Fruit fly (Drosophila melanogaster) whole organism, embryonic: ENCODE data around the gene CG12728.

Experiments used
- B-H1 ChIP-seq: fragments of 200-800 bp; sonication (Bioruptor generic); IDR thresholded peaks from 3 replicates; pipeline ENCODE4 v1.3.6; 2022; ENCODE audit warnings: missing biosample characterization, missing genetic modification characterization
- Bgb ChIP-seq: fragments of 200-800 bp; sonication (Bioruptor generic); IDR thresholded peaks from 2 replicates; pipeline ENCODE4 v1.3.6; 2022; ENCODE audit warnings: missing biosample characterization, missing genetic modification characterization; ENCODE audit not compliant: partially characterized antibody
- CG10274 ChIP-seq: fragments of 200-800 bp; sonication (Bioruptor generic); optimal IDR thresholded peaks from 3 replicates; lab custom pipeline; 2017; ENCODE audit warnings: missing biosample characterization, mild to moderate bottlenecking, missing genetic modification characterization
- CG12299 ChIP-seq: fragments of 200-800 bp; sonication (Bioruptor generic); optimal IDR thresholded peaks from 2 replicates; lab custom pipeline; 2018; ENCODE audit warnings: missing biosample characterization, mild to moderate bottlenecking, missing genetic modification characterization
- CG12744 ChIP-seq: fragments of 200-800 bp; sonication (Bioruptor generic); optimal IDR thresholded peaks from 2 replicates; lab custom pipeline; 2016; ENCODE audit warnings: missing biosample characterization, missing genetic modification characterization
- CG14050 ChIP-seq: fragments of 200-800 bp; sonication (Bioruptor generic); IDR thresholded peaks from 3 replicates; pipeline ENCODE4 v1.3.6; 2022; ENCODE audit warnings: missing biosample characterization, missing genetic modification characterization
- CG1603 ChIP-seq: fragments of 200-800 bp; sonication (Bioruptor generic); optimal IDR thresholded peaks from 2 replicates; lab custom pipeline; 2019; ENCODE audit warnings: missing biosample characterization, mild to moderate bottlenecking, missing genetic modification characterization, moderate library complexity
- CG17328 ChIP-seq: fragments of 200-800 bp; sonication (Bioruptor generic); IDR thresholded peaks from 2 replicates; pipeline ENCODE4 v1.3.6; 2022; ENCODE audit warnings: missing biosample characterization, missing genetic modification characterization
- CG18619 ChIP-seq: fragments of 200-800 bp; sonication (Bioruptor generic); optimal IDR thresholded peaks from 3 replicates; lab custom pipeline; 2017; ENCODE audit warnings: missing biosample characterization, mild to moderate bottlenecking, missing genetic modification characterization
- CG2202 ChIP-seq: fragments of 200-800 bp; sonication (Bioruptor generic); optimal IDR thresholded peaks from 2 replicates; lab custom pipeline; 2018; ENCODE audit warnings: missing biosample characterization, mild to moderate bottlenecking, missing genetic modification characterization
- CG2712 ChIP-seq: fragments of 200-800 bp; optimal IDR thresholded peaks from 3 replicates; lab custom pipeline; 2019; ENCODE audit warnings: missing biosample characterization, mild to moderate bottlenecking, missing genetic modification characterization, moderate library complexity
- CG2889 ChIP-seq: fragments of 200-800 bp; sonication (Bioruptor generic); IDR thresholded peaks from 3 replicates; pipeline ENCODE4 v1.3.6; 2022; ENCODE audit warnings: missing biosample characterization, missing genetic modification characterization
- CG4282 ChIP-seq: fragments of 200-800 bp; sonication (Bioruptor generic); optimal IDR thresholded peaks from 2 replicates; lab custom pipeline; 2016; ENCODE audit warnings: missing biosample characterization, missing genetic modification characterization
- CG6654 ChIP-seq: fragments of 200-800 bp; sonication (Bioruptor generic); optimal IDR thresholded peaks from 2 replicates; lab custom pipeline; 2017; ENCODE audit warnings: missing biosample characterization, mild to moderate bottlenecking, missing genetic modification characterization
- CG6813 ChIP-seq: fragments of 200-800 bp; sonication (Bioruptor generic); optimal IDR thresholded peaks from 2 replicates; lab custom pipeline; 2017; ENCODE audit warnings: missing biosample characterization, missing genetic modification characterization, mild to moderate bottlenecking, moderate library complexity, missing genetic modification reagents
- CG7839 ChIP-seq: fragments of 200-800 bp; sonication (Bioruptor generic); optimal IDR thresholded peaks from 3 replicates; lab custom pipeline; 2018; ENCODE audit warnings: missing biosample characterization, mild to moderate bottlenecking, missing genetic modification characterization, moderate library complexity
- CG7928 ChIP-seq: fragments of 200-800 bp; sonication (Bioruptor generic); optimal IDR thresholded peaks from 2 replicates; lab custom pipeline; 2017; ENCODE audit warnings: missing biosample characterization, mild to moderate bottlenecking, missing genetic modification characterization
- CG8359 ChIP-seq: fragments of 200-800 bp; sonication (Bioruptor generic); optimal IDR thresholded peaks from 2 replicates; lab custom pipeline; 2017; ENCODE audit warnings: missing biosample characterization, mild to moderate bottlenecking, missing genetic modification characterization, borderline replicate concordance
- CG8478 ChIP-seq: fragments of >200 bp; optimal IDR thresholded peaks from 2 replicates; lab custom pipeline; 2018
- Dad ChIP-seq: fragments of 200-800 bp; sonication (Bioruptor generic); optimal IDR thresholded peaks from 3 replicates; lab custom pipeline; 2016; ENCODE audit warnings: missing biosample characterization, missing genetic modification characterization
- Deaf1 ChIP-seq: fragments of 200-800 bp; optimal IDR thresholded peaks from 3 replicates; lab custom pipeline; 2019; ENCODE audit warnings: missing biosample characterization, mild to moderate bottlenecking, missing genetic modification characterization, moderate library complexity
- E2f1 ChIP-seq: fragments of 200-800 bp; sonication (Bioruptor generic); IDR thresholded peaks from 2 replicates; pipeline ENCODE4 v1.3.6; 2022; ENCODE audit warnings: missing biosample characterization, missing genetic modification characterization
- ERR ChIP-seq: fragments of 200-800 bp; sonication (Bioruptor generic); optimal IDR thresholded peaks from 2 replicates; lab custom pipeline; 2016; ENCODE audit warnings: missing biosample characterization, missing genetic modification characterization
- Gsc ChIP-seq: fragments of 200-800 bp; sonication (Bioruptor generic); IDR thresholded peaks from 2 replicates; pipeline ENCODE4 v1.3.6; 2022; ENCODE audit warnings: missing biosample characterization, missing genetic modification characterization
- HLHmδ ChIP-seq: fragments of 200-800 bp; sonication (Bioruptor generic); optimal IDR thresholded peaks from 2 replicates; lab custom pipeline; 2018; ENCODE audit warnings: missing biosample characterization, mild to moderate bottlenecking, missing genetic modification characterization, moderate library complexity
- Nf-YA ChIP-seq: fragments of 200-800 bp; sonication (Bioruptor generic); IDR thresholded peaks from 2 replicates; pipeline ENCODE4 v1.3.6; 2022; ENCODE audit warnings: missing biosample characterization, missing genetic modification characterization
- Pdp1 ChIP-seq, 2 experiments: fragments of 200-800 bp; sonication (Bioruptor generic); optimal IDR thresholded peaks; 3 replicates each; lab custom pipeline; 2016; ENCODE audit warnings: missing biosample characterization in 2 of 2, missing genetic modification characterization in 2 of 2, mild to moderate bottlenecking in 1 of 2, moderate library complexity in 1 of 2
- Trl ChIP-seq, 3 experiments: fragments of >200 bp in 2 of 3; fragments of 200-800 bp in 1 of 3; sonication (Bioruptor generic) in 1 of 3; optimal IDR thresholded peaks; 2 replicates in 1 of 3; 3 replicates in 2 of 3; lab custom pipeline; 2016 to 2017; ENCODE audit warnings: missing biosample characterization in 1 of 3, missing genetic modification characterization in 1 of 3
- ac ChIP-seq: fragments of 200-800 bp; sonication (Bioruptor generic); optimal IDR thresholded peaks from 3 replicates; lab custom pipeline; 2017; ENCODE audit warnings: missing biosample characterization, mild to moderate bottlenecking, missing genetic modification characterization
- caup ChIP-seq: fragments of 200-800 bp; sonication (Bioruptor generic); optimal IDR thresholded peaks from 3 replicates; lab custom pipeline; 2017; ENCODE audit warnings: missing biosample characterization, mild to moderate bottlenecking, missing genetic modification characterization, moderate library complexity; ENCODE audit not compliant: severe bottlenecking
- cwo ChIP-seq: fragments of 200-800 bp; sonication (Bioruptor generic); optimal IDR thresholded peaks from 3 replicates; lab custom pipeline; 2017; ENCODE audit warnings: missing biosample characterization, missing genetic modification characterization, mild to moderate bottlenecking, moderate library complexity, missing genetic modification reagents
- dmrt99B ChIP-seq: fragments of 200-800 bp; sonication (Bioruptor generic); optimal IDR thresholded peaks from 2 replicates; lab custom pipeline; 2018; ENCODE audit warnings: missing biosample characterization, mild to moderate bottlenecking, missing genetic modification characterization, moderate library complexity
- dysf ChIP-seq: fragments of 200-800 bp; sonication (Bioruptor generic); IDR thresholded peaks from 3 replicates; pipeline ENCODE4 v1.3.6; 2022; ENCODE audit warnings: missing biosample characterization, missing genetic modification characterization
- ftz-f1 ChIP-seq: fragments of 200-800 bp; sonication (Bioruptor generic); optimal IDR thresholded peaks from 2 replicates; lab custom pipeline; 2016; ENCODE audit warnings: missing biosample characterization, missing genetic modification characterization
- gsb-n ChIP-seq: fragments of 200-800 bp; sonication (Bioruptor generic); optimal IDR thresholded peaks from 3 replicates; lab custom pipeline; 2018; ENCODE audit warnings: missing biosample characterization, mild to moderate bottlenecking, missing genetic modification characterization
- ind ChIP-seq: fragments of 200-800 bp; sonication (Bioruptor generic); optimal IDR thresholded peaks from 3 replicates; lab custom pipeline; 2016; ENCODE audit warnings: missing biosample characterization, missing genetic modification characterization
- org-1 ChIP-seq: fragments of 200-800 bp; sonication (Bioruptor generic); optimal IDR thresholded peaks from 2 replicates; lab custom pipeline; 2017; ENCODE audit warnings: missing biosample characterization, missing genetic modification characterization
- prd ChIP-seq, 3 experiments: fragments of >200 bp in 2 of 3; fragments of 200-800 bp in 1 of 3; sonication (Bioruptor generic) in 1 of 3; optimal IDR thresholded peaks in 2 of 3; IDR thresholded peaks in 1 of 3; 2 replicates in 2 of 3; 3 replicates in 1 of 3; pipeline versions ENCODE4 v1.3.6 to Lab custom; 2017 to 2022; ENCODE audit warnings: missing biosample characterization in 1 of 3, missing genetic modification characterization in 1 of 3
- run ChIP-seq: fragments of 200-800 bp; sonication (Bioruptor generic); optimal IDR thresholded peaks from 3 replicates; lab custom pipeline; 2018; ENCODE audit warnings: missing biosample characterization, mild to moderate bottlenecking, missing genetic modification characterization
- slbo ChIP-seq: fragments of 200-800 bp; sonication (Bioruptor generic); IDR thresholded peaks from 2 replicates; pipeline ENCODE4 v1.3.6; 2022; ENCODE audit warnings: missing biosample characterization, missing genetic modification characterization
- slp2 ChIP-seq: fragments of 200-800 bp; sonication (Bioruptor generic); optimal IDR thresholded peaks from 2 replicates; lab custom pipeline; 2016; ENCODE audit warnings: missing biosample characterization, missing genetic modification characterization
- sna ChIP-seq: fragments of 200-800 bp; sonication (Bioruptor generic); IDR thresholded peaks from 2 replicates; pipeline ENCODE4 v1.3.6; 2022; ENCODE audit warnings: missing biosample characterization, missing genetic modification characterization; ENCODE audit not compliant: partially characterized antibody
- ttk ChIP-seq: fragments of 200-800 bp; sonication (Bioruptor generic); IDR thresholded peaks from 2 replicates; pipeline ENCODE4 v2.1.2; 2022; ENCODE audit warnings: missing biosample characterization, missing genetic modification characterization
- tx ChIP-seq: fragments of 200-800 bp; sonication (Bioruptor generic); optimal IDR thresholded peaks from 2 replicates; lab custom pipeline; 2016; ENCODE audit warnings: missing biosample characterization, missing genetic modification characterization
- vnd ChIP-seq: fragments of 200-800 bp; sonication (Bioruptor generic); IDR thresholded peaks from 3 replicates; pipeline ENCODE4 v1.3.6; 2022; ENCODE audit warnings: missing biosample characterization, missing genetic modification characterization; ENCODE audit not compliant: partially characterized antibody

CG12728 gene

dm6 chrX:5965517-5966397 lies 23.4 kb downstream of the CG12728 start, which contains the start of gene Grip (continued):
- TF ChIP-seq CG7928 (GFP tag; lab: Kevin White, UChicago), result no peak

- TF ChIP-seq E2f1 (GFP tag; lab: Robert Waterston, UW) (0 out of 2 replicates have a peak, but pooled peaks have one; percentile 26), Nf-YA (GFP tag; lab: Robert Waterston, UW) (no peak), ac (no peak), slbo (GFP tag; lab: Robert Waterston, UW) (no peak), CG2202 (tag; lab: Kevin White, UChicago) (peak; percentile 12), CG6654 (GFP tag; lab: Kevin White, UChicago) (no peak), CG18619 (GFP tag; lab: Kevin White, UChicago) (no peak), sna (GFP tag; lab: Robert Waterston, UW) (no peak), Gsc (no peak), Bgb (GFP tag; lab: Robert Waterston, UW) (no peak), B-H1 (GFP tag; lab: Robert Waterston, UW) (no peak), gsb-n (tag; lab: Kevin White, UChicago) (no peak), slp2 (GFP tag; lab: Kevin White, UChicago) (no peak), Dad (GFP tag; lab: Kevin White, UChicago) (no peak), vnd (GFP tag; lab: Robert Waterston, UW) (no peak), CG6813 (GFP tag; lab: Kevin White, UChicago) (no peak), Pdp1 (GFP tag; optimal IDR thresholded peaks at IDR 0.05; lab: Kevin White, UChicago) (no peak), HLHmδ (GFP tag; lab: Kevin White, UChicago) (no peak), CG14050 (GFP tag; lab: Robert Waterston, UW) (peak; percentile 14; the same call in 1 of the 3 replicates), CG12299 (no peak), CG2889 (GFP tag; lab: Robert Waterston, UW) (no peak), org-1 (GFP tag; lab: Kevin White, UChicago) (no peak), CG1603 (tag; lab: Kevin White, UChicago) (peak; percentile 69), ERR (GFP tag; lab: Kevin White, UChicago) (no peak), dysf (GFP tag; lab: Robert Waterston, UW) (peak; percentile 47; the same call in 1 of the 3 replicates), ttk (peak; percentile 43; the same call in 1 of the 2 replicates), ftz-f1 (no peak), run (tag; lab: Kevin White, UChicago) (no peak), CG8359 (GFP tag; lab: Kevin White, UChicago) (peak; percentile 6), Deaf1 (tag; lab: Kevin White, UChicago) (no peak), CG10274 (GFP tag; lab: Kevin White, UChicago) (no peak), dmrt99B (tag; lab: Kevin White, UChicago) (peak; percentile 52), CG12744 (no peak), CG2712 (peak; percentile 62), caup (GFP tag; lab: Kevin White, UChicago) (no peak), tx (no peak), CG17328 (GFP tag; lab: Robert Waterston, UW) (peak; percentile 30; the same call in 1 of the 2 replicates), CG7839 (tag; lab: Kevin White, UChicago) (peak; percentile 41), prd (optimal IDR thresholded peaks at IDR 0.05; lab: Kevin White, UChicago) (no peak), prd (GFP tag; IDR thresholded peaks at IDR 0.05; lab: Robert Waterston, UW) (peak; percentile 72; the same call in 2 of the 3 replicates), CG8478 (lab: Kevin White, UChicago) (no peak), ind (GFP tag; lab: Kevin White, UChicago) (peak; percentile 9), cwo (GFP tag; lab: Kevin White, UChicago) (no peak), Trl (optimal IDR thresholded peaks at IDR 0.05; lab: Kevin White, UChicago) (no peak), Trl (GFP tag; optimal IDR thresholded peaks at IDR 0.05; lab: Kevin White, UChicago) (no peak), CG4282 (GFP tag; lab: Kevin White, UChicago) (no peak)
Observed at dm6 chrX:5968094-5968723, 25.8 kb downstream of the CG12728 start.
